Fruit fly (Drosophila melanogaster) whole organism, embryonic: Measurements from ENCODE around the gene CG8543.
A peak's percentile ranks its signal among the peaks of the same experiment; 100 is the strongest.

Source experiments
- CG12219 ChIP-seq: fragments of 200-800 bp; sonication (Bioruptor generic); optimal IDR thresholded peaks from 3 replicates; lab custom pipeline; 2018; ENCODE audit warnings: missing biosample characterization, mild to moderate bottlenecking, missing genetic modification characterization
- Drgx ChIP-seq: fragments of 200-800 bp; sonication (Bioruptor generic); IDR thresholded peaks from 2 replicates; pipeline ENCODE4 v1.3.6; 2022; ENCODE audit warnings: missing biosample characterization, missing genetic modification characterization
- Elba2 ChIP-seq: fragments of 200-800 bp; sonication (Bioruptor generic); optimal IDR thresholded peaks from 3 replicates; lab custom pipeline; 2016; ENCODE audit warnings: missing biosample characterization, missing genetic modification characterization
- Rx ChIP-seq: fragments of 200-800 bp; sonication (Bioruptor generic); IDR thresholded peaks from 2 replicates; pipeline ENCODE4 v1.3.6; 2022; ENCODE audit warnings: missing biosample characterization, missing genetic modification characterization
- prd ChIP-seq, 3 experiments: fragments of >200 bp in 2 of 3; fragments of 200-800 bp in 1 of 3; sonication (Bioruptor generic) in 1 of 3; optimal IDR thresholded peaks in 2 of 3; IDR thresholded peaks in 1 of 3; 2 replicates in 2 of 3; 3 replicates in 1 of 3; pipeline versions ENCODE4 v1.3.6 to Lab custom; 2017 to 2022; ENCODE audit warnings: missing biosample characterization in 1 of 3, missing genetic modification characterization in 1 of 3
- sens-2 ChIP-seq: fragments of 200-800 bp; sonication (Bioruptor generic); IDR thresholded peaks from 2 replicates; pipeline ENCODE4 v1.3.6; 2022; ENCODE audit warnings: missing biosample characterization, missing genetic modification characterization
- slp2 ChIP-seq: fragments of 200-800 bp; sonication (Bioruptor generic); optimal IDR thresholded peaks from 2 replicates; lab custom pipeline; 2016; ENCODE audit warnings: missing biosample characterization, missing genetic modification characterization

dm6 chr3L:7423517-7423916 lies 46.6 kb downstream of the CG8543 start, which contains the start of gene CG42458:
- TF ChIP-seq Rx (no peak), sens-2 (GFP tag; lab: Robert Waterston, UW) (no peak), CG12219 (GFP tag; lab: Kevin White, UChicago) (no peak), Drgx (no peak), slp2 (GFP tag; lab: Kevin White, UChicago) (no peak), prd (optimal IDR thresholded peaks at IDR 0.05; lab: Kevin White, UChicago) (no peak), prd (GFP tag; IDR thresholded peaks at IDR 0.05; lab: Robert Waterston, UW) (0 out of 3 replicates have a peak, but pooled peaks have one; percentile 20), Elba2 (no peak)
